Worm (Caenorhabditis elegans) whole organism, L4/young adult: ENCODE data around the gene ncx-9.

Source experiments
- W03F9.2 ChIP-seq: fragments of 150-350 bp; optimal IDR thresholded peaks from 2 replicates; lab custom pipeline; 2014; ENCODE audit warnings: missing biosample characterization, missing genetic modification characterization
- dao-5 ChIP-seq: sonication (generic microtip); optimal IDR thresholded peaks from 2 replicates; lab custom pipeline; 2016; ENCODE audit warnings: missing genotype, missing genetic modification characterization, moderate library complexity, missing compliant biosample characterization
- him-1 ChIP-seq: sonication (generic microtip); optimal IDR thresholded peaks from 2 replicates; lab custom pipeline; 2016; ENCODE audit warnings: missing genotype, missing genetic modification reagents, missing genetic modification characterization, missing compliant biosample characterization

The ncx-9 gene

ce11 chrV:5016728-5017127, 21.7 kb upstream of the ncx-9 start:
- TF ChIP-seq him-1 (tag; lab: Kevin White, UChicago) (no peak), W03F9.2 (tag; lab: Kevin White, UChicago) (no peak), dao-5 (tag; lab: Kevin White, UChicago) (no peak)

DNA sequence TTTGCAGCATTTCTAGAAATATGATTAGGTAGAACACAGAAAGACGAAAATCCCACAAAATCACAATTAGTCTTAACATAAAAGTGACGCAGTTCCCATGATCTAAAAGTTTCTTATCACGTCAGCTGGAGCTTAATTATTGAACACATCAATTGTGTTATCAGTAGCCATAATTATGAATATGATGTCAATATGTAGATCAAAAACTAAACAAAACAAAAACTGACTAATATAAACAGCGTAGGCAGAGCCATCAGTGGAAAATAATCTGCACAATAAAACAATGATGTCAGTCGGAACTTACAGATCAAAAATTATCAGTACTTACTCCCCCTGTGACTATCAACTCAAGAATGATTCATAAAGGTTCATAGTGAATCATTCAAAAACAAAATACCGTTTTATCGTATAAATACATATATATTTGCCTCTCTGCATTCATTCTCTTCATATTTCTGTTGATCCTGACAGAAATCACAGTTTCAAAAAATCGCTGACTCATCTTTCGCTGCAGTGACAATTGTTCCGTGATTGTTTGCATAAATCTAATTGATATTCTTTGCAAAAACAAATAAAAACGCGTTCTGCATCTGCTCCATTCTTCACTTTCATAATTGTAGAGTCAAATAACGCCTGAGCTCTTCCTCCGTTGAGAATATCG, 17.3 kb upstream of the ncx-9 start, which contains the start of gene srr-6:
Gene srr-6, plus strand, starts transcription at position 611 of the 661 bp plus-strand sequence.
- TF ChIP-seq W03F9.2 (tag; lab: Kevin White, UChicago), result no peak
- no peak for TF ChIP-seq dao-5 (tag; lab: Kevin White, UChicago)
- TF ChIP-seq him-1 (tag; lab: Kevin White, UChicago), result no peak

ce11 chrV:5001386-5001785, 6.3 kb upstream of the ncx-9 start, which contains the start of gene srr-8:
Gene srr-8, plus strand, starts transcription at chrV:5001686.
- TF ChIP-seq dao-5 (tag; lab: Kevin White, UChicago), result no peak
- TF ChIP-seq him-1 (tag; lab: Kevin White, UChicago), result no peak
- TF ChIP-seq W03F9.2 (tag; lab: Kevin White, UChicago), result no peak

ce11 chrV:5000406-5000805, 5.4 kb upstream of the ncx-9 start, which contains the start of gene ugt-7:
Gene ugt-7, minus strand, starts transcription at chrV:5000566.
- no peak for TF ChIP-seq W03F9.2 (tag; lab: Kevin White, UChicago)
- no peak for TF ChIP-seq him-1 (tag; lab: Kevin White, UChicago)
- no peak for TF ChIP-seq dao-5 (tag; lab: Kevin White, UChicago)

ce11 chrV:4987097-4987496, 8.0 kb downstream of the ncx-9 start, which contains the start of gene ncx-8:
Gene ncx-8, minus strand, starts transcription at chrV:4987197.
- TF ChIP-seq W03F9.2 (tag; lab: Kevin White, UChicago) (no peak), dao-5 (tag; lab: Kevin White, UChicago) (no peak), him-1 (tag; lab: Kevin White, UChicago) (no peak)

DNA sequence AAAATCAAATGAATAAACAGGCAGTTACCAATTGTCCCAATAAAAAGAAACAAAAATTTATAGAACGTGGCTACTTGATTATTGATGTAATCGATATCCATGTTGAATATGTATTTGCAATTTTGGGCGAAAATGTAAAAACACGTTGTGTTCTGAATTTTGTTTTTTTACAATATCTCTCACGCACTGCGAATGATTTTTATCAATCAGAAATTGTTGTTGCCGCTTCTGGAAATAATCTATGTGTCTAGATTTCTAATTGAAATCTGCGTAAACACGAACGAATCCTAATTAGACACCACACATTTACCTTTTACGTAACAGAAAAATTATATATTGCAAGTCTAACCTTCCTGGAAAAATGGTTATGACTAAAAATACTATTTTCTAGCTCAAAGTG, 12.0 kb downstream of the ncx-9 start, which contains the start of gene srsx-13:
Gene srsx-13, minus strand, starts transcription at position 101 of the 400 bp plus-strand sequence.
- TF ChIP-seq W03F9.2 (tag; lab: Kevin White, UChicago) (no peak), dao-5 (tag; lab: Kevin White, UChicago) (no peak), him-1 (tag; lab: Kevin White, UChicago) (no peak)

- TF ChIP-seq him-1 (tag; lab: Kevin White, UChicago), result no peak
- TF ChIP-seq W03F9.2 (tag; lab: Kevin White, UChicago), result no peak
- TF ChIP-seq dao-5 (tag; lab: Kevin White, UChicago), result no peak
These were observed 14.2 kb downstream of the ncx-9 start, which contains the start of gene srsx-12 for ce11 chrV:4980873-4981272. Gene srsx-12, minus strand, starts transcription at chrV:4980973.

ce11 chrV:4980094-4980493, 15.0 kb downstream of the ncx-9 start:
- no peak for TF ChIP-seq dao-5 (tag; lab: Kevin White, UChicago)
- no peak for TF ChIP-seq W03F9.2 (tag; lab: Kevin White, UChicago)
- no peak for TF ChIP-seq him-1 (tag; lab: Kevin White, UChicago)

DNA sequence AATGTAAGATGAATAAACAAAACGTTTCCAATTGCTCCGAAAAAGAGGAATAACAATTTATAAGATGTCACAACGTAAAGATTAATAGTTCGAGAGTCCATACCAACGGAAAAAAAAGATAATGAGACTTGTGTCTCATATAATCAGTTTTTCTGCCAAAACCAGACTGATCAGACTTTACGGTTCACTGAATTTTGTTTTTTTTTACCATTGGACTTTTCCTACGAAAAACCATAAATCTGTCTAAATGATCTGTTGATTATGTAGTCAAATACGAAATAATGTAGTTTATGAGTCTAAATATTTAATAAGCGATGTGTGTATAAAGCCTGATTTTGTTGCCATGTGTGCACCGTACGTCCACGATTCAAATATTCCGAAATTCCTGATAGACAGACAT, 16.0 kb downstream of the ncx-9 start, which contains the start of gene srsx-11:
Gene srsx-11, minus strand, starts transcription at position 101 of the 400 bp plus-strand sequence.
- TF ChIP-seq W03F9.2 (tag; lab: Kevin White, UChicago) (no peak), dao-5 (tag; lab: Kevin White, UChicago) (no peak), him-1 (tag; lab: Kevin White, UChicago) (no peak)

DNA sequence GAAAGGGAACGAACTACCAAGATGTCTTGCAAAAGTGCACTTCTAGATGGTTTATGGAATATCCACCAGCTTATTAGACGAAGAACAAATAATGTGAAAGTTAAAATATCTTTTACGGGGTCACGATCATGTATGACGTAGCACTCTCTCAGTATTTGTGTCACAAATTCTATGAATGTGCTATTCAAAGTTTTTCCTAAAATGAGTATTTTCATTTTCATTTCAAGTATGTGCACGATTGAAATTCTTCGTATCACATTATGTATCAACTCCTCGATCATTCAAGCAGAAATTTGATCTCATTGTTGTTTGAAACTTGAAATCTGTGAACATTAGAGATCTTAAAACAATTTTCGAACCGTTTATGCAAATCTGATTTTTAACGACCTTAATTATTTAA, 17.5 kb downstream of the ncx-9 start:
- TF ChIP-seq dao-5 (tag; lab: Kevin White, UChicago), result no peak
- no peak for TF ChIP-seq W03F9.2 (tag; lab: Kevin White, UChicago)
- no peak for TF ChIP-seq him-1 (tag; lab: Kevin White, UChicago)

DNA sequence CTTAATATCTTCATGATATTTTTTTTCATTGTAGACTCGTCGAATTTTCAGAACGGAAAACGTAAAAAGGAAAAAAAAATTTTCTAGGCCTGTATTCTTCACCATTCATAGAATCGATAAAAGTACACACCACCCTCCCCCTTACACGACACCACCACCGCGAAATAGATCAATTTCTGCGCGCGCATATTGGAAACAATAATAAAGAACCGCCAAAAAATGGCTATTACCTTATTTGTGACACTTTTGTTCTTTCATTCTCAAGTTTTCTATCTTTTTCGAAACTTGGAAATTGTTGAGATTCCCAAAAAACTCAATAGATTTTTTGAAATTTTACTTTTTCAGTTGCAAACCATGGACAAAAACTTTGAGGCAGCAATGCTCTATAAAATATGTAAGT, 19.9 kb downstream of the ncx-9 start, which contains the start of gene F26G5.1:
Gene F26G5.1, plus strand, starts transcription at position 339 of the 400 bp plus-strand sequence.
- TF ChIP-seq him-1 (tag; lab: Kevin White, UChicago), result no peak
- no peak for TF ChIP-seq W03F9.2 (tag; lab: Kevin White, UChicago)
- TF ChIP-seq dao-5 (tag; lab: Kevin White, UChicago), result no peak

DNA sequence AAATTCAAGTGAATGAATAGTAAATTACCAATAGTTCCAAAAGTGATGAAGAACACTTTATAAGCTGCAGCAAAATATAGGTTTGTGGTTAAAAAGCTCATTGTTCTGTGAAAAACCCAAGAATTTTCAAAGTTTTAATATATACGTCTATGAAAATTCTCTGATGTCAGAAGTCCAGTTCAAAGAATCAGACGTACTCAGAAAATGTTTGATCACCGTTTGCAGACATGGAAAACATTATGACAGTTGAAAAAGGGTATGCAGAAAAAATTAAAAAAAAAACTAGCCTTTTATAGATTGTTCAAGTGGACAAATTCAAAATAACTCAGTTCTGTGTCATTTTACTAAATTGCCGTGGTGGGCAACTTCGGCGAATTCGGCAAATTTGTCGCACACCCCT, 20.4 kb downstream of the ncx-9 start, which contains the start of gene srsx-10:
Gene srsx-10, minus strand, starts transcription at position 101 of the 400 bp plus-strand sequence.
- TF ChIP-seq W03F9.2 (tag; lab: Kevin White, UChicago), result no peak
- no peak for TF ChIP-seq dao-5 (tag; lab: Kevin White, UChicago)
- no peak for TF ChIP-seq him-1 (tag; lab: Kevin White, UChicago)

- TF ChIP-seq dao-5 (tag; lab: Kevin White, UChicago) (no peak), W03F9.2 (tag; lab: Kevin White, UChicago) (no peak), him-1 (tag; lab: Kevin White, UChicago) (no peak)
These were observed 22.1 kb downstream of the ncx-9 start, which contains the start of gene srsx-9 for ce11 chrV:4972943-4973342. Gene srsx-9, minus strand, starts transcription at chrV:4973043.
